Fruit fly (Drosophila melanogaster): ENCODE data around the gene MBD-R2.

MBD-R2 gene

DNA sequence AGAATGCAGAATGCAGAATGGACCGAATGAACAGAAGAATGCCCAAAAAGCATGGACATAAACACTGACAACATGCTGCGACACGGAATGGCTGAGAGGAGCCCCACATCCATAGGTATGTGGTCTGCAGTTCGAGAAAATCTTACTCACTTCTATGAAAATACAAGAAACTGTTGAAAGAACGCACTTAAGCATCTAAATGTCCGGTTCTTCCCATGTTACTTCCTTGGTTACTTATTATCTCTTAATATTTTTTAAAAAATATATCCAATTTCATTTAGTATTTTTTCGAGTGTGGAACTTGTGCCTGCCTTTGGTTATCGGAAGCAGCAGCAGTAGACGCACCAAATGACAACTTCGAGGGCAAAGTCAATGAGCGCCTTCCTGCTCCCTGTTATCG is 41.8 kb downstream of the MBD-R2 start (continued):
- TF ChIP-seq Hr38 (GFP tag; optimal IDR thresholded peaks at IDR 0.05) = no peak
- TF ChIP-seq Hr39 (GFP tag; optimal IDR thresholded peaks at IDR 0.05) = peak; percentile 80
- peak; percentile 82 for TF ChIP-seq OdsH (GFP tag; optimal IDR thresholded peaks at IDR 0.05)
- TF ChIP-seq Eip75B (GFP tag; optimal IDR thresholded peaks at IDR 0.05) = peak; percentile 68
- TF ChIP-seq Ets21C (GFP tag; optimal IDR thresholded peaks at IDR 0.05) = peak; percentile 72
- peak; percentile 80 for TF ChIP-seq CG6792 (GFP tag; optimal IDR thresholded peaks at IDR 0.05)
- peak; percentile 79 for TF ChIP-seq CG3919 (GFP tag; optimal IDR thresholded peaks at IDR 0.05)
- TF ChIP-seq Blimp-1 (GFP tag; optimal IDR thresholded peaks at IDR 0.05) = peak; percentile 61
- TF ChIP-seq Sox15 (GFP tag; optimal IDR thresholded peaks at IDR 0.05) = peak; percentile 56
- TF ChIP-seq Smox (GFP tag; optimal IDR thresholded peaks at IDR 0.05) = peak; percentile 86
- peak; percentile 81 for TF ChIP-seq Sox102F (GFP tag; optimal IDR thresholded peaks at IDR 0.05)
- peak; percentile 48 to 63 for TF ChIP-seq salr (GFP tag; optimal IDR thresholded peaks at IDR 0.05)
- peak; percentile 80 for TF ChIP-seq CG31627 (GFP tag; optimal IDR thresholded peaks at IDR 0.05)
- TF ChIP-seq CG6808 (GFP tag; optimal IDR thresholded peaks at IDR 0.05) = peak; percentile 87
- peak; percentile 82 for TF ChIP-seq CG6163 (GFP tag; IDR thresholded peaks at IDR 0.05)
- peak; percentile 89 for TF ChIP-seq Met (GFP tag; optimal IDR thresholded peaks at IDR 0.05)
- peak; percentile 83 for TF ChIP-seq vri (GFP tag; optimal IDR thresholded peaks at IDR 0.05)
- peak; percentile 81 for TF ChIP-seq topi (GFP tag; optimal IDR thresholded peaks at IDR 0.05)
- TF ChIP-seq CG3032 (tag; optimal IDR thresholded peaks at IDR 0.05) = peak; percentile 86
- peak; percentile 47 for TF ChIP-seq CG8119 (GFP tag; IDR thresholded peaks at IDR 0.05)

DNA sequence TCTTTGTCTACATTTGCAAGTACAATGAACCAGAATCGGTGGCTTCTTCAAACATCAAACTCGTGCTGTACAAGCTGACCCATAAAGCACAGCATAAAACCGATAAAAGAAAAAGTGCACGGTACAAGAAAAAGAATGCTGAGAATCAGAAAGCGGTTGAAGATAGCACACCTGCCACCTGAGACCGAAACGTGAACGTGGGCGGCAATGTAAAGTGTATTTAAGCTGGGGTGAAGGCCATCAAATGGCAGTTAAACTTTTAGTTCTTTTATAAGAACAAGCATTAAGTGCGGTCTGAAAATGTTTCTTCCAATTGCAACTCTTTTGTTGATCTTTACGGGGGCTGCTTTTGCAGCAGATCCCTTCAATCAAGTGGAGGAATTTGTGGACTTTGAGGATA is 45.0 kb downstream of the MBD-R2 start, which contains the start of gene CG4066:
TSS of gene CG4066 (plus strand) at position 301 of the 400 bp plus-strand sequence.
- TF ChIP-seq svp (GFP tag) (no peak), CG11902 (GFP tag; optimal IDR thresholded peaks at IDR 0.05) (no peak), CG6854 (GFP tag; optimal IDR thresholded peaks at IDR 0.05) (no peak), achi (GFP tag; optimal IDR thresholded peaks at IDR 0.05) (no peak), CG6792 (GFP tag; optimal IDR thresholded peaks at IDR 0.05) (no peak), lz (GFP tag; optimal IDR thresholded peaks at IDR 0.05) (no peak), dac (GFP tag; optimal IDR thresholded peaks at IDR 0.05) (no peak), CG8119 (GFP tag; IDR thresholded peaks at IDR 0.05) (no peak), Ets21C (GFP tag; optimal IDR thresholded peaks at IDR 0.05) (no peak), CG4318 (GFP tag; optimal IDR thresholded peaks at IDR 0.05) (no peak), Blimp-1 (GFP tag; optimal IDR thresholded peaks at IDR 0.05) (no peak), vri (GFP tag; optimal IDR thresholded peaks at IDR 0.05) (no peak), CG10631 (GFP tag; optimal IDR thresholded peaks at IDR 0.05) (no peak), CG3919 (GFP tag; optimal IDR thresholded peaks at IDR 0.05) (no peak), net (GFP tag; optimal IDR thresholded peaks at IDR 0.05) (no peak), Sox14 (GFP tag; optimal IDR thresholded peaks at IDR 0.05) (no peak), CG15336 (GFP tag; IDR thresholded peaks at IDR 0.05) (no peak), CG10669 (GFP tag; optimal IDR thresholded peaks at IDR 0.05) (no peak), spab (GFP tag; optimal IDR thresholded peaks at IDR 0.05) (no peak), Sox15 (GFP tag; optimal IDR thresholded peaks at IDR 0.05) (no peak)

DNA sequence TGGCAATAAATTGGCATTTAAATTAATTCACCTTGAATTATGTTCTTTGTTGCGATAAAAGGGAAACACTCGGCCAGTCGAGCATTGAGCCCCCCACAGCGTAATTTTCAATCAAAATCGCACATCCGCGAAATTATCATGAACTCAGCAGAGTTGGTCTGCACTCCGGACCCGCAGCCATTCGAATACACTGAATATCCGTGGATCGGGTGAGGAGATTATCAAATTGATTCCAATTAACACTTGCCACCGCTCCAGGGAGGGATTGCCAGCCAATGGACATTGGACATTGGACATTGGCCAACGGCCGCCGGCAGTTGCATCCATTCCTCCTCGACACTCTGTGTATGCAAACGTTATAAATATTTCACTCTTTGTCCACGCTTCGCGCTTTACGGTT is 48.5 kb downstream of the MBD-R2 start:
- TF ChIP-seq OdsH (GFP tag; optimal IDR thresholded peaks at IDR 0.05) (no peak), svp (GFP tag) (peak; percentile 91)

DNA sequence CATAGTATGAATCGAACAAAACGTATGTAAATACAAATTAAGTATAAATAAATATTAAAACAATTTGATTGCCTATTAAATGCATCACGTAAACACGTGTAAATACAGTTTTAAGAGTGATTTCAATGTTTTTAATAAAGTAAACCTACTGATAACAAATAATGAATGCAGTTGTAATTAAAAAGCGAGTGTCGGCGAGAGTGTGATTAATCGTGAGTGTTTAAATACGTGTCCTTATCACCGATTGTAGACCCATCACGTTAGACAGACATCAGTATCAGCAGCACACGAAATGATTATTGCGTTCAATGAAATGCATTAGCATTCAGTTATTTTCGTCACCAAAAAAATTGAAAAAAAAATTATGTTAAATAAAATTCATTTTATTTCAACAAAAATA is 53.1 kb downstream of the MBD-R2 start:
- TF ChIP-seq svp (GFP tag) (peak; percentile 76), CG8119 (GFP tag; IDR thresholded peaks at IDR 0.05) (no peak)

All from whole organism, prepupa.